Fruit fly (Drosophila melanogaster): Measurements from ENCODE around the gene eIF1A.

Gene eIF1A

DNA sequence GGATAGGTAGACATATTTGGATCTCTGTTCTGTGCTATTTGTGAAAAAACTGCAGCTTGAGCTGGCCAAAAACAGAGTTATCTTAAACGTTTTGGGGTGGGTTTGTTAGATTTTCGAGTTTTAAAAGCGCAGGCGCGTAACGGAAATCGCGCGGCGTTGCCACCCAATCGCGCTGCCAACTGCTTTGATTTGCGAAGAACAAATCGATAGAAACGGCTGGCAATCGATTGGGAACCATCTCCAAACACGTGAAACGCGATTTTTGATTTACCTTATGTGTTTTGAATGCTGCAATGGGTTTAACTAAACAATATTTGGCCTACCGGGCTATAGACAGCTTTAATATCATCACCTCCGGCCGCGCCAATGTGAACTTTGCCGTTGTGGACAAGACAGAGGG lies 9.0 kb downstream of the eIF1A start, which contains the start of the genes CG14312 and CG8064 (continued):
- TF ChIP-seq CG4730 (GFP tag; IDR thresholded peaks at IDR 0.05) (no peak), BtbVII (GFP tag; optimal IDR thresholded peaks at IDR 0.05) (no peak), CG14965 (GFP tag; optimal IDR thresholded peaks at IDR 0.05; ENCODE audit: borderline replicate concordance) (no peak), salm (tag; optimal IDR thresholded peaks at IDR 0.05) (no peak), CG15269 (tag; optimal IDR thresholded peaks at IDR 0.05) (no peak), CG17385 (GFP tag; optimal IDR thresholded peaks at IDR 0.05) (no peak), lmd (GFP tag; IDR thresholded peaks at IDR 0.05) (no peak), sr (GFP tag; IDR thresholded peaks at IDR 0.05) (no peak), CG2129 (GFP tag; IDR thresholded peaks at IDR 0.05; ENCODE audit: partially characterized antibody) (no peak; the same call in 1 of the 2 replicates), Elba2 (GFP tag; optimal IDR thresholded peaks at IDR 0.05) (no peak), CG13894 (tag; optimal IDR thresholded peaks at IDR 0.05) (no peak), CG8281 (tag; optimal IDR thresholded peaks at IDR 0.05) (no peak), dysf (GFP tag; IDR thresholded peaks at IDR 0.05) (no peak), CG8924 (tag; optimal IDR thresholded peaks at IDR 0.05) (no peak), Dbx (GFP tag; IDR thresholded peaks at IDR 0.05) (peak; percentile 8; the same call in 1 of the 3 replicates), CG34224 (GFP tag; IDR thresholded peaks at IDR 0.05; ENCODE audit: partially characterized antibody) (peak; percentile 46; the same call in 1 of the 3 replicates), az2 (GFP tag; optimal IDR thresholded peaks at IDR 0.05) (no peak), CG7928 (GFP tag; optimal IDR thresholded peaks at IDR 0.05) (no peak), CG4282 (GFP tag; optimal IDR thresholded peaks at IDR 0.05) (no peak), disco-r (GFP tag; optimal IDR thresholded peaks at IDR 0.05) (no peak), odd (GFP tag; optimal IDR thresholded peaks at IDR 0.05) (no peak), ci (GFP tag; IDR thresholded peaks at IDR 0.05) (no peak), Nf-YB (GFP tag; optimal IDR thresholded peaks at IDR 0.05) (peak; percentile 2), CG18262 (tag; optimal IDR thresholded peaks at IDR 0.05) (no peak), gsb-n (tag; optimal IDR thresholded peaks at IDR 0.05) (no peak), E2f1 (GFP tag; IDR thresholded peaks at IDR 0.05) (no peak), HLH4C (GFP tag; IDR thresholded peaks at IDR 0.05; ENCODE audit: partially characterized antibody) (peak; percentile 66), CG4328 (GFP tag; optimal IDR thresholded peaks at IDR 0.05) (no peak), CG16815 (GFP tag; optimal IDR thresholded peaks at IDR 0.05) (no peak), nmo (GFP tag; optimal IDR thresholded peaks at IDR 0.05) (peak; percentile 30), CG9876 (GFP tag; optimal IDR thresholded peaks at IDR 0.05) (no peak), vvl (GFP tag; IDR thresholded peaks at IDR 0.05) (0 out of 2 replicates have a peak, but pooled peaks have one; percentile 25), PHDP (tag; optimal IDR thresholded peaks at IDR 0.05) (no peak), CG34376 (GFP tag; optimal IDR thresholded peaks at IDR 0.05) (no peak), Atf6 (GFP tag; IDR thresholded peaks at IDR 0.05) (no peak), caup (GFP tag; optimal IDR thresholded peaks at IDR 0.05; ENCODE audit: severe bottlenecking) (no peak), CG4404 (GFP tag; IDR thresholded peaks at IDR 0.05) (no peak), Usf (GFP tag; optimal IDR thresholded peaks at IDR 0.05) (no peak), CG31388 (GFP tag; optimal IDR thresholded peaks at IDR 0.05) (no peak), sens (GFP tag) (no peak), Side (GFP tag; optimal IDR thresholded peaks at IDR 0.05) (no peak), CG15011 (GFP tag; optimal IDR thresholded peaks at IDR 0.05) (no peak), ranshi (GFP tag; IDR thresholded peaks at IDR 0.05) (no peak), YL-1 (GFP tag; optimal IDR thresholded peaks at IDR 0.05) (peak; percentile 93), eyg (GFP tag; optimal IDR thresholded peaks at IDR 0.05) (no peak), dpn (GFP tag; optimal IDR thresholded peaks at IDR 0.05) (no peak), CG17829 (tag; optimal IDR thresholded peaks at IDR 0.05) (peak; percentile 21), corto (GFP tag; optimal IDR thresholded peaks at IDR 0.05) (no peak), CG11560 (tag; IDR thresholded peaks at IDR 0.05) (no peak), dan (GFP tag; IDR thresholded peaks at IDR 0.05) (no peak), B-H2 (GFP tag; optimal IDR thresholded peaks at IDR 0.05) (peak; percentile 4), HHEX (GFP tag; optimal IDR thresholded peaks at IDR 0.05) (no peak)
